Worm (Caenorhabditis elegans) whole organism, L4 larva: Measurements from ENCODE around the gene gpx-2.

Experiments used
- ama-1 ChIP-seq: fragments of 150-350 bp; optimal IDR thresholded peaks from 2 replicates; lab custom pipeline; 2014; ENCODE audit warnings: inconsistent platforms, mixed read lengths
- dpl-1 ChIP-seq: fragments of 150-350 bp; optimal IDR thresholded peaks from 2 replicates; lab custom pipeline; 2014; ENCODE audit warnings: missing biosample characterization, missing genetic modification reagents, missing genetic modification characterization
- jun-1 ChIP-seq: fragments of 150-350 bp; optimal IDR thresholded peaks from 2 replicates; lab custom pipeline; 2014; ENCODE audit warnings: missing biosample characterization, missing genetic modification reagents, missing genetic modification characterization
- mep-1 ChIP-seq: fragments of 150-350 bp; sonication (generic microtip); optimal IDR thresholded peaks from 3 replicates; lab custom pipeline; 2014; ENCODE audit warnings: missing biosample characterization, missing genetic modification characterization
- nhr-28 ChIP-seq: fragments of 150-350 bp; optimal IDR thresholded peaks from 2 replicates; lab custom pipeline; 2014; ENCODE audit warnings: missing biosample characterization, missing genetic modification characterization
- nhr-6 ChIP-seq: fragments of 150-350 bp; optimal IDR thresholded peaks from 2 replicates; lab custom pipeline; 2014; ENCODE audit warnings: missing biosample characterization, missing genetic modification characterization
- pha-4 ChIP-seq, 2 experiments: fragments of 150-350 bp in 1 of 2; fragments of 200-800 bp in 1 of 2; sonication (Bioruptor generic) in 1 of 2; IDR thresholded peaks in 1 of 2; optimal IDR thresholded peaks in 1 of 2; 2 replicates each; pipeline versions ENCODE4 v1.3.6 to Lab custom; 2014 to 2022; ENCODE audit warnings: missing genetic modification characterization in 2 of 2, missing genetic modification reagents in 2 of 2, missing biosample characterization in 1 of 2, missing compliant biosample characterization in 1 of 2
- unc-130 ChIP-seq: sonication (generic microtip); optimal IDR thresholded peaks from 2 replicates; lab custom pipeline; 2016; ENCODE audit warnings: missing genetic modification reagents, missing genetic modification characterization, missing compliant biosample characterization
- unc-62 ChIP-seq, 3 experiments: fragments of 150-350 bp in 1 of 3; sonication (generic microtip); optimal IDR thresholded peaks in 2 of 3; peaks in 1 of 3; 1 replicate in 1 of 3; 2 replicates in 2 of 3; lab custom pipeline; 2014 to 2017; ENCODE audit warnings: missing biosample characterization in 3 of 3, missing genetic modification characterization in 3 of 3, missing genetic modification reagents in 3 of 3, missing genotype in 1 of 3
- vab-7 ChIP-seq: fragments of 200-800 bp; sonication (Bioruptor generic); IDR thresholded peaks from 2 replicates; pipeline ENCODE4 v1.3.6; 2022; ENCODE audit warnings: missing genetic modification reagents, missing genetic modification characterization, missing compliant biosample characterization
- ztf-11 ChIP-seq: fragments of 150-350 bp; optimal IDR thresholded peaks from 2 replicates; lab custom pipeline; 2014; ENCODE audit warnings: missing biosample characterization, missing genetic modification characterization

DNA sequence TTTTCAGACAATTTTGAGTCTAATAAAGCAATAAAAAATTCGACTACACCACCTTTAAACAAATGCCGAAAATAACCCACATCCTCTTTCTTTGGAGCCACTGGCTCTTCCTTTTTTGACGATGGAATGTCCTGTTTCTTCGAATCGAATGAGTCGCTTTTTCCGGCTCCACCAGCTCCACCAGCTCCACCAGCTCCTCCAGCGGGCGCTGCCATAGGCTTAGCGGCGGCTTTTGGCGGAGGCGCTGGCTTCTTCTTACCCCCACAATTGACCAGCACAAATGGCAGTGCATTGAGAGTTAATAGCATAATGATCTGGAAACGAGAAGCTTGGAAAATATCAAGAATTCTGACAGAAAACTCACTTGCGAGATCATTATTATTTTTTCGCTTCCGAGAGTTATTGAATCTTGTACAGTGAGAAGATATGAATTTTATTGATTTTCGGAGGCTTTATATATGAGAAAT lies 10.2 kb downstream of the gpx-2 start, which contains the start of gene Y53F4A.2:
- TF ChIP-seq ztf-11, result no peak
- TF ChIP-seq jun-1 (tag; lab: Kevin White, UChicago), result no peak
- TF ChIP-seq ama-1 (lab: Kevin White, UChicago), result no peak
- TF ChIP-seq dpl-1, result no peak
- no peak for TF ChIP-seq unc-62 (GFP tag; optimal IDR thresholded peaks at IDR 0.05 in 1 of 2; lab: Kevin White, UChicago)
- TF ChIP-seq unc-62 (tag; optimal IDR thresholded peaks at IDR 0.05; lab: Kevin White, UChicago), result no peak
- no peak for TF ChIP-seq mep-1 (tag; lab: Kevin White, UChicago)
- no peak for TF ChIP-seq nhr-28 (tag; lab: Kevin White, UChicago)
- TF ChIP-seq vab-7, result no peak
- TF ChIP-seq nhr-6 (tag; lab: Kevin White, UChicago), result no peak
- no peak for TF ChIP-seq unc-130 (GFP tag; lab: Kevin White, UChicago)
- TF ChIP-seq pha-4 (GFP tag; IDR thresholded peaks at IDR 0.05; lab: Robert Waterston, UW), result no peak
- TF ChIP-seq pha-4 (tag; optimal IDR thresholded peaks at IDR 0.05; lab: Kevin White, UChicago), result no peak
